Worm (Caenorhabditis elegans) whole organism, early embryonic: ENCODE measurements around the gene F44A6.5.

ENCODE experiments used
- B0310.2 ChIP-seq: sonication (generic microtip); optimal IDR thresholded peaks from 2 replicates; lab custom pipeline; 2016; ENCODE audit warnings: mild to moderate bottlenecking, missing genetic modification characterization, missing compliant biosample characterization
- F13C5.2 ChIP-seq: sonication (generic microtip); optimal IDR thresholded peaks from 2 replicates; lab custom pipeline; 2017; ENCODE audit warnings: mild to moderate bottlenecking, missing genetic modification characterization, inconsistent platforms, missing compliant biosample characterization
- aly-1 ChIP-seq: sonication (generic microtip); optimal IDR thresholded peaks from 2 replicates; lab custom pipeline; 2016; ENCODE audit warnings: missing genetic modification characterization, missing compliant biosample characterization
- ama-1 ChIP-seq: fragments of 150-350 bp; optimal IDR thresholded peaks from 2 replicates; lab custom pipeline; 2014
- ceh-13 ChIP-seq: fragments of 200-800 bp; sonication (Bioruptor generic); optimal IDR thresholded peaks from 2 replicates; lab custom pipeline; 2018; ENCODE audit warnings: mild to moderate bottlenecking, missing genetic modification characterization, missing compliant biosample characterization
- ceh-36 ChIP-seq: sonication (generic microtip); optimal IDR thresholded peaks from 2 replicates; lab custom pipeline; 2016; ENCODE audit warnings: missing genetic modification characterization, inconsistent platforms, missing compliant biosample characterization
- ets-7 ChIP-seq: sonication (generic microtip); optimal IDR thresholded peaks from 2 replicates; lab custom pipeline; 2016; ENCODE audit warnings: missing genotype, missing genetic modification characterization, missing compliant biosample characterization
- flt-1 ChIP-seq: fragments of 200-800 bp; sonication (Bioruptor generic); IDR thresholded peaks from 2 replicates; pipeline ENCODE4 v1.3.6; 2022; ENCODE audit warnings: missing genetic modification characterization, missing compliant biosample characterization
- hmbx-1 ChIP-seq: sonication (generic microtip); optimal IDR thresholded peaks from 2 replicates; lab custom pipeline; 2016; ENCODE audit warnings: mild to moderate bottlenecking, missing genetic modification characterization, missing compliant biosample characterization
- hmg-4 ChIP-seq: fragments of 200-800 bp; sonication (Bioruptor generic); optimal IDR thresholded peaks from 2 replicates; lab custom pipeline; 2018; ENCODE audit warnings: mild to moderate bottlenecking, missing genetic modification characterization, missing compliant biosample characterization
- pes-1 ChIP-seq: fragments of 200-800 bp; sonication (Bioruptor generic); IDR thresholded peaks from 2 replicates; pipeline ENCODE4 v1.3.6; 2022; ENCODE audit warnings: missing genetic modification reagents, missing genetic modification characterization, missing compliant biosample characterization
- scrt-1 ChIP-seq: fragments of 200-800 bp; sonication (Bioruptor generic); IDR thresholded peaks from 2 replicates; pipeline ENCODE4 v1.3.6; 2022; ENCODE audit warnings: missing genetic modification characterization, missing compliant biosample characterization
- sea-1 ChIP-seq: fragments of 200-800 bp; sonication (Bioruptor generic); conservative IDR thresholded peaks from 2 replicates; pipeline ENCODE4 v1.3.6; 2022; ENCODE audit warnings: missing genetic modification characterization, missing compliant biosample characterization
- tbx-11 ChIP-seq: fragments of 200-800 bp; sonication (Bioruptor generic); IDR thresholded peaks from 2 replicates; pipeline ENCODE4 v1.3.6; 2022; ENCODE audit warnings: missing genetic modification characterization, missing compliant biosample characterization
- tbx-37 ChIP-seq: fragments of 200-800 bp; sonication (Bioruptor generic); conservative IDR thresholded peaks from 2 replicates; pipeline ENCODE4 v1.3.6; 2022; ENCODE audit warnings: missing genetic modification reagents, missing genetic modification characterization, missing compliant biosample characterization
- tra-4 ChIP-seq: sonication (generic microtip); optimal IDR thresholded peaks from 2 replicates; lab custom pipeline; 2017; ENCODE audit warnings: missing genetic modification characterization, missing compliant biosample characterization

The F44A6.5 gene

ce11 chrX:10172004-10172584 is 46.6 kb downstream of the F44A6.5 start, which contains the start of gene C07A4.2:
C07A4.2 (plus strand) TSS chrX:10172198.
- TF ChIP-seq scrt-1 (GFP tag; lab: Robert Waterston, UW) (no peak), ceh-13 (GFP tag; lab: Kevin White, UChicago) (no peak), aly-1 (tag; lab: Kevin White, UChicago) (no peak), tra-4 (tag; lab: Kevin White, UChicago) (no peak), tbx-37 (GFP tag; lab: Robert Waterston, UW) (no peak), flt-1 (no peak), sea-1 (no peak), hmg-4 (GFP tag; lab: Kevin White, UChicago) (no peak), ama-1 (lab: Kevin White, UChicago) (no peak), ets-7 (tag; lab: Kevin White, UChicago) (no peak), tbx-11 (GFP tag; lab: Robert Waterston, UW) (no peak), F13C5.2 (tag; lab: Kevin White, UChicago) (no peak), pes-1 (GFP tag; lab: Robert Waterston, UW) (no peak), B0310.2 (tag; lab: Kevin White, UChicago) (no peak), hmbx-1 (tag; lab: Kevin White, UChicago) (no peak)

ce11 chrX:10170598-10170997 is 48.1 kb downstream of the F44A6.5 start:
- TF ChIP-seq scrt-1 (GFP tag; lab: Robert Waterston, UW) (no peak), hmg-4 (GFP tag; lab: Kevin White, UChicago) (no peak), ets-7 (tag; lab: Kevin White, UChicago) (no peak), flt-1 (no peak), ceh-36 (tag; lab: Kevin White, UChicago) (no peak), hmbx-1 (tag; lab: Kevin White, UChicago) (no peak), ama-1 (lab: Kevin White, UChicago) (no peak), ceh-13 (GFP tag; lab: Kevin White, UChicago) (no peak), sea-1 (no peak), pes-1 (GFP tag; lab: Robert Waterston, UW) (no peak), tbx-11 (GFP tag; lab: Robert Waterston, UW) (no peak), aly-1 (tag; lab: Kevin White, UChicago) (no peak), F13C5.2 (tag; lab: Kevin White, UChicago) (no peak)

- TF ChIP-seq hmbx-1 (tag; lab: Kevin White, UChicago) (no peak), F13C5.2 (tag; lab: Kevin White, UChicago) (no peak), B0310.2 (tag; lab: Kevin White, UChicago) (no peak), scrt-1 (GFP tag; lab: Robert Waterston, UW) (no peak), tbx-11 (GFP tag; lab: Robert Waterston, UW) (no peak)
Measured at ce11 chrX:10168534-10168933, 50.2 kb downstream of the F44A6.5 start.
